Fruit fly (Drosophila melanogaster) whole organism, pupa: ENCODE results near the gene CG6974.
A peak's percentile ranks its signal among the peaks of the same experiment; 100 is the strongest.

Source experiments
- CG10348 ChIP-seq: fragments of 200-800 bp; sonication (Bioruptor generic); IDR thresholded peaks from 2 replicates; pipeline ENCODE4 v1.3.6; 2022; ENCODE audit warnings: missing biosample characterization, missing genetic modification characterization
- CG12605 ChIP-seq: fragments of 200-800 bp; sonication (Bioruptor generic); IDR thresholded peaks from 2 replicates; pipeline ENCODE4 v1.3.6; 2022; ENCODE audit warnings: missing biosample characterization, missing genetic modification characterization
- CG13204 ChIP-seq: fragments of 200-800 bp; sonication (Bioruptor generic); optimal IDR thresholded peaks from 2 replicates; lab custom pipeline; 2018; ENCODE audit warnings: missing biosample characterization, mild to moderate bottlenecking, missing genetic modification characterization, moderate library complexity
- CG14655 ChIP-seq: fragments of 200-800 bp; sonication (Bioruptor generic); optimal IDR thresholded peaks from 3 replicates; lab custom pipeline; 2017; ENCODE audit warnings: mild to moderate bottlenecking, missing biosample characterization, missing genetic modification reagents, missing genetic modification characterization
- CG15710 ChIP-seq: fragments of 200-800 bp; sonication (Bioruptor generic); optimal IDR thresholded peaks from 2 replicates; lab custom pipeline; 2018; ENCODE audit warnings: missing biosample characterization, mild to moderate bottlenecking, missing genetic modification characterization, moderate library complexity
- CG17806 ChIP-seq: fragments of 200-800 bp; sonication (Bioruptor generic); optimal IDR thresholded peaks from 2 replicates; lab custom pipeline; 2018; ENCODE audit warnings: missing biosample characterization, mild to moderate bottlenecking, missing genetic modification characterization, moderate library complexity
- CG32121 ChIP-seq: fragments of 200-800 bp; sonication (Bioruptor generic); IDR thresholded peaks from 2 replicates; pipeline ENCODE4 v1.3.6; 2022; ENCODE audit warnings: missing biosample characterization, missing genetic modification characterization
- CG34367 ChIP-seq: fragments of 200-800 bp; sonication (Bioruptor generic); optimal IDR thresholded peaks from 2 replicates; lab custom pipeline; 2018; ENCODE audit warnings: missing biosample characterization, mild to moderate bottlenecking, missing genetic modification characterization
- CG4496 ChIP-seq: fragments of 200-800 bp; sonication (Bioruptor generic); IDR thresholded peaks from 3 replicates; pipeline ENCODE4 v1.3.6; 2022; ENCODE audit warnings: missing biosample characterization, missing genetic modification characterization
- CG8159 ChIP-seq: fragments of 200-800 bp; sonication (Bioruptor generic); optimal IDR thresholded peaks from 3 replicates; lab custom pipeline; 2018; ENCODE audit warnings: missing biosample characterization, mild to moderate bottlenecking, missing genetic modification characterization, moderate library complexity
- CG8301 ChIP-seq: fragments of 200-800 bp; sonication (Bioruptor generic); optimal IDR thresholded peaks from 2 replicates; lab custom pipeline; 2018; ENCODE audit warnings: missing biosample characterization, mild to moderate bottlenecking, missing genetic modification characterization
- CG9948 ChIP-seq: fragments of 200-800 bp; sonication (Bioruptor generic); optimal IDR thresholded peaks from 2 replicates; lab custom pipeline; 2018; ENCODE audit warnings: missing biosample characterization, mild to moderate bottlenecking, missing genetic modification characterization, moderate library complexity
- D1 ChIP-seq: fragments of 200-800 bp; sonication (Bioruptor generic); optimal IDR thresholded peaks from 2 replicates; lab custom pipeline; 2018; ENCODE audit warnings: missing biosample characterization, mild to moderate bottlenecking, missing genetic modification characterization, moderate library complexity
- EcR ChIP-seq: fragments of 200-800 bp; sonication (Bioruptor generic); optimal IDR thresholded peaks from 3 replicates; lab custom pipeline; 2019; ENCODE audit warnings: missing biosample characterization, missing genetic modification characterization, mild to moderate bottlenecking, moderate library complexity, missing genetic modification reagents
- Ets98B ChIP-seq: fragments of 200-800 bp; sonication (Bioruptor generic); IDR thresholded peaks from 2 replicates; pipeline ENCODE4 v1.3.6; 2022; ENCODE audit warnings: missing biosample characterization, missing genetic modification characterization
- Pif1A ChIP-seq: fragments of 200-800 bp; sonication (Bioruptor generic); optimal IDR thresholded peaks from 3 replicates; lab custom pipeline; 2016; ENCODE audit warnings: missing biosample characterization, missing genetic modification characterization
- Pif1B ChIP-seq: fragments of 200-800 bp; sonication (Bioruptor generic); optimal IDR thresholded peaks from 3 replicates; lab custom pipeline; 2016; ENCODE audit warnings: missing biosample characterization, missing genetic modification characterization
- Snoo ChIP-seq: fragments of 200-800 bp; sonication (Bioruptor generic); optimal IDR thresholded peaks from 3 replicates; lab custom pipeline; 2017; ENCODE audit warnings: missing biosample characterization, mild to moderate bottlenecking, missing genetic modification characterization, inconsistent platforms
- fd96Ca ChIP-seq: fragments of 200-800 bp; sonication (Bioruptor generic); IDR thresholded peaks from 3 replicates; pipeline ENCODE4 v1.3.6; 2022; ENCODE audit warnings: missing biosample characterization, missing genetic modification characterization
- gl ChIP-seq: fragments of 200-800 bp; sonication (Bioruptor generic); optimal IDR thresholded peaks from 2 replicates; lab custom pipeline; 2018; ENCODE audit warnings: missing biosample characterization, mild to moderate bottlenecking, missing genetic modification characterization
- rn ChIP-seq: fragments of 200-800 bp; sonication (Bioruptor generic); IDR thresholded peaks from 2 replicates; pipeline ENCODE4 v1.3.6; 2022; ENCODE audit warnings: missing biosample characterization, missing genetic modification characterization

The CG6974 gene

dm6 chr3R:15088258-15088657 lies 9.2 kb upstream of the CG6974 start:
- no peak for TF ChIP-seq fd96Ca (GFP tag; lab: Robert Waterston, UW)
- peak; percentile 3 for TF ChIP-seq Pif1A (GFP tag; lab: Kevin White, UChicago)
- peak; percentile 78 for TF ChIP-seq EcR (GFP tag; lab: Kevin White, UChicago)

dm6 chr3R:15087606-15088193 lies 8.6 kb upstream of the CG6974 start:
- TF ChIP-seq CG14655 (peak; percentile 40), CG12605 (GFP tag; lab: Robert Waterston, UW) (no peak), gl (tag; lab: Kevin White, UChicago) (no peak), Snoo (tag; lab: Kevin White, UChicago) (peak; percentile 42), CG17806 (tag; lab: Kevin White, UChicago) (peak; percentile 30), fd96Ca (GFP tag; lab: Robert Waterston, UW) (peak; percentile 42; the same call in 1 of the 3 replicates), Pif1A (GFP tag; lab: Kevin White, UChicago) (no peak), Pif1B (GFP tag; lab: Kevin White, UChicago) (no peak), CG9948 (peak; percentile 24), CG4496 (GFP tag; lab: Robert Waterston, UW) (0 out of 3 replicates have a peak, but pooled peaks have one; percentile 32), CG34367 (tag; lab: Kevin White, UChicago) (peak; percentile 35), CG15710 (tag; lab: Kevin White, UChicago) (peak; percentile 35), CG8301 (tag; lab: Kevin White, UChicago) (peak; percentile 14), CG8159 (peak; percentile 35)

- TF ChIP-seq CG14655: no peak
- no peak for TF ChIP-seq rn (GFP tag; lab: Robert Waterston, UW)
Measured at dm6 chr3R:15087043-15087442, 8.0 kb upstream of the CG6974 start.

dm6 chr3R:15084461-15085106 lies 5.5 kb upstream of the CG6974 start:
- TF ChIP-seq CG32121 (peak; percentile 33; the same call in 1 of the 2 replicates), CG15710 (tag; lab: Kevin White, UChicago) (no peak)

- TF ChIP-seq Ets98B (no peak), CG15710 (tag; lab: Kevin White, UChicago) (no peak), D1 (tag; lab: Kevin White, UChicago) (no peak), CG8159 (no peak), gl (tag; lab: Kevin White, UChicago) (no peak), CG4496 (GFP tag; lab: Robert Waterston, UW) (no peak), EcR (GFP tag; lab: Kevin White, UChicago) (no peak), Pif1B (GFP tag; lab: Kevin White, UChicago) (no peak), Snoo (tag; lab: Kevin White, UChicago) (no peak), CG13204 (no peak)
Measured at dm6 chr3R:15083676-15084216, 4.7 kb upstream of the CG6974 start.

dm6 chr3R:15076963-15077362 lies 2.1 kb downstream of the CG6974 start, which contains the start of gene dpr9:
dpr9 (minus strand) TSS chr3R:15077206.
- TF ChIP-seq rn (GFP tag; lab: Robert Waterston, UW): no peak
- TF ChIP-seq, all 21 proteins: peak for 0

dm6 chr3R:15057214-15057613 lies 21.9 kb downstream of the CG6974 start:
- no peak for TF ChIP-seq CG9948
- no peak for TF ChIP-seq CG4496 (GFP tag; lab: Robert Waterston, UW)
- no peak for TF ChIP-seq fd96Ca (GFP tag; lab: Robert Waterston, UW)
- no peak for TF ChIP-seq Pif1B (GFP tag; lab: Kevin White, UChicago)
- no peak for TF ChIP-seq CG8159
- TF ChIP-seq Ets98B: no peak
- no peak for TF ChIP-seq EcR (GFP tag; lab: Kevin White, UChicago)
- no peak for TF ChIP-seq Snoo (tag; lab: Kevin White, UChicago)
- TF ChIP-seq CG32121: no peak
- no peak for TF ChIP-seq CG8301 (tag; lab: Kevin White, UChicago)
- TF ChIP-seq CG15710 (tag; lab: Kevin White, UChicago): no peak
- no peak for TF ChIP-seq rn (GFP tag; lab: Robert Waterston, UW)

dm6 chr3R:15037066-15037465 lies 42.0 kb downstream of the CG6974 start, which contains the start of gene RpL10Aa:
RpL10Aa (plus strand) TSS chr3R:15037366.
- TF ChIP-seq CG10348 (GFP tag; lab: Robert Waterston, UW) (no peak), CG8301 (tag; lab: Kevin White, UChicago) (no peak), Ets98B (no peak), gl (tag; lab: Kevin White, UChicago) (no peak), CG13204 (no peak)
